Worm (Caenorhabditis elegans) whole organism, L4/young adult: ENCODE results near the gene cki-2.

Experiments used
- W03F9.2 ChIP-seq: fragments of 150-350 bp; optimal IDR thresholded peaks from 2 replicates; lab custom pipeline; 2014; ENCODE audit warnings: missing biosample characterization, missing genetic modification characterization
- dao-5 ChIP-seq: sonication (generic microtip); optimal IDR thresholded peaks from 2 replicates; lab custom pipeline; 2016; ENCODE audit warnings: missing genotype, missing genetic modification characterization, moderate library complexity, missing compliant biosample characterization
- him-1 ChIP-seq: sonication (generic microtip); optimal IDR thresholded peaks from 2 replicates; lab custom pipeline; 2016; ENCODE audit warnings: missing genotype, missing genetic modification reagents, missing genetic modification characterization, missing compliant biosample characterization

Gene cki-2

ce11 chrII:7835314-7835713 lies 19.0 kb downstream of the cki-2 start, which contains the start of gene cex-2:
Gene cex-2, minus strand, starts transcription at chrII:7835414.
- no peak for TF ChIP-seq dao-5 (tag; lab: Kevin White, UChicago)
- TF ChIP-seq him-1 (tag; lab: Kevin White, UChicago): no peak

ce11 chrII:7836613-7837226 lies 20.4 kb downstream of the cki-2 start:
- TF ChIP-seq dao-5 (tag; lab: Kevin White, UChicago) (no peak), W03F9.2 (tag; lab: Kevin White, UChicago) (no peak), him-1 (tag; lab: Kevin White, UChicago) (no peak)

- no peak for TF ChIP-seq dao-5 (tag; lab: Kevin White, UChicago)
- TF ChIP-seq him-1 (tag; lab: Kevin White, UChicago): no peak
- no peak for TF ChIP-seq W03F9.2 (tag; lab: Kevin White, UChicago)
Observed at ce11 chrII:7838661-7839060, 22.4 kb downstream of the cki-2 start.

- TF ChIP-seq W03F9.2 (tag; lab: Kevin White, UChicago) (no peak), him-1 (tag; lab: Kevin White, UChicago) (no peak), dao-5 (tag; lab: Kevin White, UChicago) (no peak)
Observed at ce11 chrII:7839703-7840102, 23.4 kb downstream of the cki-2 start.

- TF ChIP-seq him-1 (tag; lab: Kevin White, UChicago) (no peak), W03F9.2 (tag; lab: Kevin White, UChicago) (no peak), dao-5 (tag; lab: Kevin White, UChicago) (no peak)
Observed at ce11 chrII:7842053-7842452, 25.8 kb downstream of the cki-2 start, which contains the start of gene klp-3. Gene klp-3, plus strand, starts transcription at chrII:7842353.

- TF ChIP-seq W03F9.2 (tag; lab: Kevin White, UChicago) (no peak), him-1 (tag; lab: Kevin White, UChicago) (no peak), dao-5 (tag; lab: Kevin White, UChicago) (no peak)
Observed at ce11 chrII:7845571-7846236, 29.4 kb downstream of the cki-2 start, which contains the start of gene T09A5.4. Gene T09A5.4, plus strand, starts transcription at chrII:7846186.

ce11 chrII:7849697-7850096 lies 33.4 kb downstream of the cki-2 start, which contains the start of gene acr-7:
Gene acr-7, minus strand, starts transcription at chrII:7849797.
- TF ChIP-seq W03F9.2 (tag; lab: Kevin White, UChicago) (no peak), him-1 (tag; lab: Kevin White, UChicago) (no peak), dao-5 (tag; lab: Kevin White, UChicago) (no peak)

ce11 chrII:7850575-7850974 lies 34.3 kb downstream of the cki-2 start:
- TF ChIP-seq W03F9.2 (tag; lab: Kevin White, UChicago) (no peak), him-1 (tag; lab: Kevin White, UChicago) (no peak), dao-5 (tag; lab: Kevin White, UChicago) (no peak)

ce11 chrII:7851480-7851879 lies 35.2 kb downstream of the cki-2 start:
- no peak for TF ChIP-seq him-1 (tag; lab: Kevin White, UChicago)
- no peak for TF ChIP-seq W03F9.2 (tag; lab: Kevin White, UChicago)
- TF ChIP-seq dao-5 (tag; lab: Kevin White, UChicago): no peak

ce11 chrII:7853679-7854078 lies 37.4 kb downstream of the cki-2 start, which contains the start of gene T09A5.5:
Gene T09A5.5, minus strand, starts transcription at chrII:7853779.
- no peak for TF ChIP-seq him-1 (tag; lab: Kevin White, UChicago)
- TF ChIP-seq dao-5 (tag; lab: Kevin White, UChicago): no peak
- no peak for TF ChIP-seq W03F9.2 (tag; lab: Kevin White, UChicago)

- TF ChIP-seq W03F9.2 (tag; lab: Kevin White, UChicago) (no peak), him-1 (tag; lab: Kevin White, UChicago) (no peak), dao-5 (tag; lab: Kevin White, UChicago) (no peak)
Observed at ce11 chrII:7854942-7855341, 38.6 kb downstream of the cki-2 start, which contains the start of gene mdt-10. Gene mdt-10, minus strand, starts transcription at chrII:7855042.

ce11 chrII:7855619-7856018 lies 39.3 kb downstream of the cki-2 start, which contains the start of gene mdmh-35:
Gene mdmh-35, minus strand, starts transcription at chrII:7855719.
- no peak for TF ChIP-seq him-1 (tag; lab: Kevin White, UChicago)
- no peak for TF ChIP-seq dao-5 (tag; lab: Kevin White, UChicago)
- TF ChIP-seq W03F9.2 (tag; lab: Kevin White, UChicago): no peak

ce11 chrII:7857485-7858010 lies 41.2 kb downstream of the cki-2 start, which contains the start of the genes cec-3 and T09A5.15:
Gene cec-3, minus strand, starts transcription at chrII:7857600.
Gene T09A5.15, plus strand, starts transcription at chrII:7857960.
- peak; percentile 4 for TF ChIP-seq W03F9.2 (tag; lab: Kevin White, UChicago)
- TF ChIP-seq dao-5 (tag; lab: Kevin White, UChicago): no peak
- no peak for TF ChIP-seq him-1 (tag; lab: Kevin White, UChicago)
